Fruit fly (Drosophila melanogaster) whole organism, prepupa: Measurements from ENCODE around the gene fz2.

Source experiments
- Blimp-1 ChIP-seq: fragments of 200-800 bp; sonication (Bioruptor generic); optimal IDR thresholded peaks from 3 replicates; lab custom pipeline; 2017; ENCODE audit warnings: missing biosample characterization, missing genetic modification characterization, mild to moderate bottlenecking, moderate library complexity, missing genetic modification reagents
- CG10631 ChIP-seq: fragments of 200-800 bp; sonication (Bioruptor generic); optimal IDR thresholded peaks from 2 replicates; lab custom pipeline; 2016; ENCODE audit warnings: missing biosample characterization, missing genetic modification characterization
- CG10669 ChIP-seq: fragments of 200-800 bp; sonication (Bioruptor generic); optimal IDR thresholded peaks from 3 replicates; lab custom pipeline; 2018; ENCODE audit warnings: missing biosample characterization, mild to moderate bottlenecking, missing genetic modification characterization, moderate library complexity
- CG11762 ChIP-seq: fragments of 200-800 bp; sonication (Bioruptor generic); optimal IDR thresholded peaks from 3 replicates; lab custom pipeline; 2016; ENCODE audit warnings: missing biosample characterization, missing genetic modification characterization; ENCODE audit not compliant: insufficient read depth
- CG11902 ChIP-seq: fragments of 200-800 bp; sonication (Bioruptor generic); optimal IDR thresholded peaks from 3 replicates; lab custom pipeline; 2016; ENCODE audit warnings: missing biosample characterization, missing genetic modification characterization
- CG15336 ChIP-seq: fragments of 200-800 bp; sonication (Bioruptor generic); IDR thresholded peaks from 2 replicates; pipeline ENCODE4 v1.3.6; 2022; ENCODE audit warnings: missing biosample characterization, missing genetic modification characterization
- CG31627 ChIP-seq: fragments of 200-800 bp; sonication (Bioruptor generic); optimal IDR thresholded peaks from 3 replicates; lab custom pipeline; 2016; ENCODE audit warnings: missing biosample characterization, missing genetic modification characterization
- CG32006 ChIP-seq: fragments of 200-800 bp; sonication (Bioruptor generic); optimal IDR thresholded peaks from 3 replicates; lab custom pipeline; 2017; ENCODE audit warnings: missing biosample characterization, mild to moderate bottlenecking, missing genetic modification characterization
- CG4318 ChIP-seq: fragments of 200-800 bp; sonication (Bioruptor generic); optimal IDR thresholded peaks from 3 replicates; lab custom pipeline; 2017; ENCODE audit warnings: missing biosample characterization, mild to moderate bottlenecking, missing genetic modification characterization
- CG6163 ChIP-seq: fragments of 200-800 bp; sonication (Bioruptor generic); IDR thresholded peaks from 3 replicates; pipeline ENCODE4 v1.3.6; 2022; ENCODE audit warnings: missing biosample characterization, missing genetic modification characterization
- CG6792 ChIP-seq: fragments of 200-800 bp; sonication (Bioruptor generic); optimal IDR thresholded peaks from 3 replicates; lab custom pipeline; 2016; ENCODE audit warnings: missing biosample characterization, missing genetic modification characterization
- CG6808 ChIP-seq: fragments of 200-800 bp; sonication (Bioruptor generic); optimal IDR thresholded peaks from 3 replicates; lab custom pipeline; 2017; ENCODE audit warnings: missing biosample characterization, missing genetic modification characterization, mild to moderate bottlenecking, moderate library complexity, missing genetic modification reagents
- CG6854 ChIP-seq: fragments of 200-800 bp; sonication (Bioruptor generic); optimal IDR thresholded peaks from 2 replicates; lab custom pipeline; 2017; ENCODE audit warnings: missing biosample characterization, mild to moderate bottlenecking, missing genetic modification characterization
- CG7368 ChIP-seq: fragments of 200-800 bp; sonication (Bioruptor generic); optimal IDR thresholded peaks from 3 replicates; lab custom pipeline; 2016; ENCODE audit warnings: missing biosample characterization, missing genetic modification characterization
- CG8119 ChIP-seq: fragments of 200-800 bp; sonication (Bioruptor generic); IDR thresholded peaks from 3 replicates; pipeline ENCODE4 v1.3.6; 2022; ENCODE audit warnings: missing biosample characterization, missing genetic modification characterization
- CG8319 ChIP-seq: fragments of 200-800 bp; sonication (Bioruptor generic); optimal IDR thresholded peaks from 3 replicates; lab custom pipeline; 2016; ENCODE audit warnings: missing biosample characterization, missing genetic modification characterization
- CG9139 ChIP-seq: fragments of 200-800 bp; sonication (Bioruptor generic); optimal IDR thresholded peaks from 3 replicates; lab custom pipeline; 2017; ENCODE audit warnings: missing biosample characterization, mild to moderate bottlenecking, missing genetic modification characterization
- Eip78C ChIP-seq: fragments of 200-800 bp; sonication (Bioruptor generic); peaks from one replicate; lab custom pipeline; 2016; ENCODE audit warnings: missing biosample characterization, missing genetic modification characterization
- Gug ChIP-seq: fragments of 200-800 bp; sonication (Bioruptor generic); IDR thresholded peaks from 2 replicates; pipeline ENCODE4 v1.3.6; 2022; ENCODE audit warnings: missing biosample characterization, missing genetic modification characterization
- Hr38 ChIP-seq: sonication (Bioruptor generic); optimal IDR thresholded peaks from 2 replicates; lab custom pipeline; 2016; ENCODE audit warnings: missing biosample characterization, missing genetic modification characterization
- Hr39 ChIP-seq: fragments of 200-800 bp; sonication (Bioruptor generic); optimal IDR thresholded peaks from 2 replicates; lab custom pipeline; 2016; ENCODE audit warnings: missing biosample characterization, missing genetic modification characterization
- Lpt ChIP-seq: fragments of 200-800 bp; sonication (Bioruptor generic); optimal IDR thresholded peaks from 3 replicates; lab custom pipeline; 2016; ENCODE audit warnings: missing biosample characterization, missing genetic modification characterization
- Met ChIP-seq: fragments of 200-800 bp; sonication (Bioruptor generic); optimal IDR thresholded peaks from 3 replicates; lab custom pipeline; 2016; ENCODE audit warnings: missing biosample characterization, missing genetic modification characterization
- Smox ChIP-seq: fragments of 200-800 bp; sonication (Bioruptor generic); optimal IDR thresholded peaks from 3 replicates; lab custom pipeline; 2016; ENCODE audit warnings: missing biosample characterization, missing genetic modification characterization
- Sox102F ChIP-seq: fragments of 200-800 bp; sonication (Bioruptor generic); optimal IDR thresholded peaks from 2 replicates; lab custom pipeline; 2016; ENCODE audit warnings: missing biosample characterization, mild to moderate bottlenecking, missing genetic modification characterization
- Sox14 ChIP-seq: fragments of 200-800 bp; sonication (Bioruptor generic); optimal IDR thresholded peaks from 3 replicates; lab custom pipeline; 2016; ENCODE audit warnings: missing biosample characterization, missing genetic modification characterization
- achi ChIP-seq: fragments of 200-800 bp; sonication (Bioruptor generic); optimal IDR thresholded peaks from 3 replicates; lab custom pipeline; 2016; ENCODE audit warnings: missing biosample characterization, missing genetic modification characterization
- dac ChIP-seq: fragments of 200-800 bp; sonication (Bioruptor generic); optimal IDR thresholded peaks from 2 replicates; lab custom pipeline; 2017; ENCODE audit warnings: missing biosample characterization, mild to moderate bottlenecking, missing genetic modification characterization
- dsx ChIP-seq: fragments of 200-800 bp; optimal IDR thresholded peaks from 3 replicates; lab custom pipeline; 2019; ENCODE audit warnings: missing biosample characterization, mild to moderate bottlenecking, missing genetic modification characterization, moderate library complexity; ENCODE audit not compliant: poor library complexity, severe bottlenecking
- esn ChIP-seq: fragments of 200-800 bp; sonication (Bioruptor generic); optimal IDR thresholded peaks from 2 replicates; lab custom pipeline; 2016; ENCODE audit warnings: missing biosample characterization, mild to moderate bottlenecking, missing genetic modification characterization, moderate library complexity
- fkh ChIP-seq: fragments of 200-800 bp; sonication (Bioruptor generic); optimal IDR thresholded peaks from 3 replicates; lab custom pipeline; 2017; ENCODE audit warnings: missing biosample characterization, mild to moderate bottlenecking, missing genetic modification characterization, moderate library complexity
- lz ChIP-seq: fragments of 200-800 bp; sonication (Bioruptor generic); optimal IDR thresholded peaks from 3 replicates; lab custom pipeline; 2016; ENCODE audit warnings: missing biosample characterization, missing genetic modification characterization
- net ChIP-seq: fragments of 200-800 bp; sonication (Bioruptor generic); optimal IDR thresholded peaks from 3 replicates; lab custom pipeline; 2016; ENCODE audit warnings: missing biosample characterization, missing genetic modification characterization
- salr ChIP-seq, 2 experiments: fragments of 200-800 bp; sonication (Bioruptor generic); optimal IDR thresholded peaks; 3 replicates each; lab custom pipeline; 2016 to 2018; ENCODE audit warnings: missing biosample characterization in 2 of 2, missing genetic modification characterization in 2 of 2, mild to moderate bottlenecking in 1 of 2
- spab ChIP-seq: fragments of 200-800 bp; sonication (Bioruptor generic); optimal IDR thresholded peaks from 2 replicates; lab custom pipeline; 2017; ENCODE audit warnings: missing biosample characterization, mild to moderate bottlenecking, missing genetic modification characterization, missing genetic modification reagents
- ss ChIP-seq, 2 experiments: fragments of 200-800 bp; sonication (Bioruptor generic); optimal IDR thresholded peaks; 2 replicates in 1 of 2; 3 replicates in 1 of 2; lab custom pipeline; 2017 to 2018; ENCODE audit warnings: mild to moderate bottlenecking in 2 of 2, missing biosample characterization in 2 of 2, missing genetic modification characterization in 2 of 2, moderate library complexity in 1 of 2
- svp ChIP-seq: fragments of 200-800 bp; sonication (Bioruptor generic); peaks from one replicate; lab custom pipeline; 2016; ENCODE audit warnings: missing biosample characterization, missing genetic modification characterization
- vri ChIP-seq: fragments of 200-800 bp; sonication (Bioruptor generic); optimal IDR thresholded peaks from 3 replicates; lab custom pipeline; 2016; ENCODE audit warnings: missing biosample characterization, mild to moderate bottlenecking, missing genetic modification characterization

The fz2 gene

dm6 chr3L:19172192-19172824, 62.9 kb downstream of the fz2 start (continued):
- TF ChIP-seq dac (GFP tag; lab: Kevin White, UChicago) (peak; percentile 11), lz (GFP tag; lab: Kevin White, UChicago) (peak; percentile 90), Smox (GFP tag; lab: Kevin White, UChicago) (peak; percentile 84), Lpt (peak; percentile 60), CG11902 (GFP tag; lab: Kevin White, UChicago) (peak; percentile 75), spab (GFP tag; lab: Kevin White, UChicago) (peak; percentile 87), CG32006 (GFP tag; lab: Kevin White, UChicago) (peak; percentile 76), CG6792 (GFP tag; lab: Kevin White, UChicago) (peak; percentile 85), esn (GFP tag; lab: Kevin White, UChicago) (peak; percentile 90), Gug (GFP tag; lab: Robert Waterston, UW) (peak; percentile 55), Hr38 (GFP tag; lab: Kevin White, UChicago) (no peak), dsx (GFP tag; lab: Kevin White, UChicago) (peak; percentile 89), CG10631 (GFP tag; lab: Kevin White, UChicago) (peak; percentile 88), salr (GFP tag; optimal IDR thresholded peaks at IDR 0.05; lab: Kevin White, UChicago) (peak; percentile 78 to 83), CG31627 (GFP tag; lab: Kevin White, UChicago) (peak; percentile 85), CG4318 (peak; percentile 59), Hr39 (GFP tag; lab: Kevin White, UChicago) (peak; percentile 86), Sox102F (GFP tag; lab: Kevin White, UChicago) (peak; percentile 90), CG8119 (GFP tag; lab: Robert Waterston, UW) (peak; percentile 71), CG9139 (GFP tag; lab: Kevin White, UChicago) (peak; percentile 48), Met (GFP tag; lab: Kevin White, UChicago) (peak; percentile 90), Eip78C (GFP tag; lab: Kevin White, UChicago) (peak; percentile 98), svp (GFP tag; lab: Kevin White, UChicago) (peak; percentile 95), CG10669 (GFP tag; lab: Kevin White, UChicago) (peak; percentile 92), fkh (GFP tag; lab: Kevin White, UChicago) (no peak), CG8319 (GFP tag; lab: Kevin White, UChicago) (peak; percentile 66), Sox14 (GFP tag; lab: Kevin White, UChicago) (peak; percentile 90)

- no peak for TF ChIP-seq CG10669 (GFP tag; lab: Kevin White, UChicago)
- TF ChIP-seq CG6163 (GFP tag; lab: Robert Waterston, UW) = peak; percentile 69
- peak in 1 of 2 experiments; percentile 61 for TF ChIP-seq ss (GFP tag; optimal IDR thresholded peaks at IDR 0.05; lab: Kevin White, UChicago)
- TF ChIP-seq CG9139 (GFP tag; lab: Kevin White, UChicago) = peak; percentile 45
- no peak for TF ChIP-seq achi (GFP tag; lab: Kevin White, UChicago)
- no peak for TF ChIP-seq CG7368 (GFP tag; lab: Kevin White, UChicago)
- peak; percentile 18 for TF ChIP-seq CG6808 (GFP tag; lab: Kevin White, UChicago)
- TF ChIP-seq CG11762 (GFP tag; lab: Kevin White, UChicago) = no peak
- TF ChIP-seq vri (GFP tag; lab: Kevin White, UChicago) = peak; percentile 38
- TF ChIP-seq svp (GFP tag; lab: Kevin White, UChicago) = peak; percentile 52
- TF ChIP-seq Hr39 (GFP tag; lab: Kevin White, UChicago) = no peak
- TF ChIP-seq CG6854 = no peak
- peak; percentile 23 for TF ChIP-seq Sox102F (GFP tag; lab: Kevin White, UChicago)
- TF ChIP-seq Eip78C (GFP tag; lab: Kevin White, UChicago) = peak; percentile 6
- TF ChIP-seq CG15336 = peak; percentile 23; the same call in 1 of the 2 replicates
- no peak for TF ChIP-seq Hr38 (GFP tag; lab: Kevin White, UChicago)
- peak; percentile 43 for TF ChIP-seq net (GFP tag; lab: Kevin White, UChicago)
- peak; percentile 19 for TF ChIP-seq Blimp-1 (GFP tag; lab: Kevin White, UChicago)
Observed at dm6 chr3L:19171321-19172191, 63.6 kb downstream of the fz2 start.
